Worm (Caenorhabditis elegans) whole organism, midembryonic: ENCODE data around the gene T24E12.13.
"Not testable (repeated sequence)": the region's sequence is repeated elsewhere in the genome, so short reads cannot be mapped to it uniquely, and the experiment has no call there.

Experiments
- T22C8.4 ChIP-seq: fragments of 200-800 bp; sonication (Bioruptor generic); IDR thresholded peaks from 2 replicates; pipeline ENCODE4 v1.3.6; 2022; ENCODE audit warnings: missing genetic modification characterization, missing compliant biosample characterization
- cog-1 ChIP-seq: sonication (generic microtip); optimal IDR thresholded peaks from 2 replicates; lab custom pipeline; 2016; ENCODE audit warnings: missing genetic modification characterization, missing compliant biosample characterization
- flt-1 ChIP-seq: fragments of 200-800 bp; sonication (Bioruptor generic); IDR thresholded peaks from 2 replicates; pipeline ENCODE4 v1.3.6; 2022; ENCODE audit warnings: missing genetic modification characterization, missing compliant biosample characterization
- ref-1 ChIP-seq: fragments of 200-800 bp; sonication (Bioruptor generic); conservative IDR thresholded peaks from 2 replicates; pipeline ENCODE4 v1.3.6; 2022; ENCODE audit warnings: missing genetic modification reagents, missing genetic modification characterization, missing compliant biosample characterization

- not testable (repeated sequence) for TF ChIP-seq cog-1; T22C8.4 (GFP tag; lab: Robert Waterston, UW); flt-1 (GFP tag; lab: Robert Waterston, UW); ref-1 (GFP tag; lab: Robert Waterston, UW)
Observed at ce11 chrII:3816251-3816849, 29.1 kb downstream of the T24E12.13 start, which contains the start of gene fbxa-24.
